Worm (Caenorhabditis elegans) whole organism, mixed stage, embryonic: ENCODE data around the gene lsd-1.

ENCODE experiments used
- lsy-2 ChIP-seq: fragments of 150-350 bp; optimal IDR thresholded peaks from 2 replicates; lab custom pipeline; 2014; ENCODE audit warnings: missing biosample characterization, missing genetic modification characterization
- nhr-28 ChIP-seq: fragments of 150-350 bp; optimal IDR thresholded peaks from 2 replicates; lab custom pipeline; 2014; ENCODE audit warnings: missing biosample characterization, missing genetic modification characterization
- snpc-4 ChIP-seq: fragments of 150-350 bp; optimal IDR thresholded peaks from 2 replicates; lab custom pipeline; 2014; ENCODE audit warnings: missing biosample characterization, missing genetic modification characterization
- sptf-1 ChIP-seq: sonication (generic microtip); optimal IDR thresholded peaks from 2 replicates; lab custom pipeline; 2017; ENCODE audit warnings: mild to moderate bottlenecking, missing genetic modification characterization, moderate library complexity, missing compliant biosample characterization

DNA sequence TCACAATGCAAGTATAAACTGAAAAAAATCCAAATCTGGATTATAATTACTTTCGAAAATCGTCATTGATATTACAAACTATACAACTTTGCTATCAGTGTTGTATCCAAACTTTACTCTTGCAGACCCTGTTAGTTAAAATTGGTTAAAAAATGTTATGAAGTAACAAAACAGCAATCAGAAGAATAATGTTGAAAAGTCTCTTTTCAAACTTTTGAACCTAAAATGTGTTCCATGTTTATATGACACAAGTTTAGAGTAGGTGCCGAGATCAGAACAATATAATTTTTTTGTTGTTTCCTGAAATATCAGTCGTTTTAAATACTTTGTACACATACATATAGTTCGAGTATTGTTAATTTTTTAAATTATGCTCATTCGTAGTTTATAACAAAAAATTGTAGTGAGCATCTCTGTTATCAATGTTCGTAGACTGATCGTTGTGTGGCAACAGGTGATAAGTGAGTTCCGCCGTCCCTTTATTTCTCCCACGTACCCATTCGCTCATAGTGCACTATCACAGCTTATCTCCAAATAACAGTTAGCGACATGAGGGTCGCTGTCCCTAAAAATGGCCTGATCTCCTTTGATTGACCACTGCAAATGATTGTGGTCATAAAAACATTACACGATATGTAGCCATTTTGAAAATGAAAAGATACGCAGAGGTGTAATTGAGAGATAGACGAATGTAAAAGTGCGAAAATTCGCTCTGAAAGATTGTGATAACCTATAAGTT lies 13.6 kb downstream of the lsd-1 start:
- no peak for TF ChIP-seq sptf-1 (tag; lab: Kevin White, UChicago)
- TF ChIP-seq snpc-4 (tag; lab: Kevin White, UChicago) = no peak
- no peak for TF ChIP-seq lsy-2 (tag; lab: Kevin White, UChicago)
- TF ChIP-seq nhr-28 (tag; lab: Kevin White, UChicago) = no peak
